Worm (Caenorhabditis elegans): Measurements from ENCODE around the gene R02F2.1.

Gene R02F2.1

DNA sequence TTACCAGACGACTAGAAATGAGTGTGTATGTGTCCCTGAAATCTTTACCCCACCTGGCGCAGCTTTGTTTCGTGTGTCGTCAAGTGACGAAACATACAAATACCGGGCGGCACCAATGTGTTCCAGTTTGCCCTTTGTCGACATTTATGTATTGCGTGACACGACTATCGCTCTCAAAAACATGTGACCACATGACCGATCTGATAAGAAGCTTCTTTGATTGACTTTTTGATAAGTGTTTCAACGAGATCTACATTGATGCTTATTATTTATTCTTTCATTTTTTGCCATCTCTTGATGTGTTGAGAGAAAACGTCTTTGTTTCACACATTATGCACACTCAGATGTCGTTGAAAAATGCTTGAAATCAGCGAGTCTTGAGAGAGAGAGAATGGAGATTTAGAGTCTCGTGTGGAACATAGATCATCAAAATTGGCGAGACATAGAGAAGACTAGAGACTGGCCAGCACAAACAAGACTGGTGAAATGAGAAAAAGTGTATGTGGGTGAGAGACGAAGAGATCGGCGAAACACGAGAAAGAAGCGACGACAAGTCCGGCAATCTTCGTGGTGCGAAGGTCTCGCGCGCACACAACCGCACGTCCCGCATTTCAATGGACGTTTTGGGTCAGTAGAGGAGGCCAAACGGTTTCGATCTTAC, 1.4 kb downstream of the R02F2.1 start (continued):
- peak; percentile 69 for TF ChIP-seq ama-1 (optimal IDR thresholded peaks at IDR 0.05)

DNA sequence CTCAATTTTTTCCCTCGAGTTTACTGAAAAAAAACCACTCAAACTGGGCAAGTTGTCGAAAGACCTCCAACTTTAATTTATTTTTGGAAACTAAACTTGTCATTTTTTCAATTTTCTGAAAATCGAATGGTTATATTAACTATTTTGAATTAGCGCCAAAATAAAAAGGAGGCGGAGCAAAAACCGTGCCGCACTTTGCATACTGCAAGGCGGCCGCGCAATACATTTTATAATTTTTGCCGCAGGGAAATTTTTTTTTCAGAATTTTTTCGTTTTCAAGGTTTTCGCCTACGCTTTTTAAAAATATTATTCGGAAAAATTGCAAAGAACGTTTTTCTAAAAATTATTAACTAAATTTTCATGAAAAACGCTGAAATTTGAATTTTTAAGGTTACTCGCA, 2.0 kb downstream of the R02F2.1 start:
- no peak for TF ChIP-seq mbf-1 (tag; optimal IDR thresholded peaks at IDR 0.05)
- no peak for TF ChIP-seq ZK546.5 (tag; optimal IDR thresholded peaks at IDR 0.05)
- no peak for TF ChIP-seq dmd-4 (tag; optimal IDR thresholded peaks at IDR 0.05)
- TF ChIP-seq mdl-1 (tag; optimal IDR thresholded peaks at IDR 0.05), result no peak
- TF ChIP-seq unc-55 (GFP tag; optimal IDR thresholded peaks at IDR 0.05), result no peak
- TF ChIP-seq crh-2 (tag; optimal IDR thresholded peaks at IDR 0.05), result no peak
- TF ChIP-seq C34F6.9 (tag; optimal IDR thresholded peaks at IDR 0.05), result no peak
- no peak for TF ChIP-seq sma-9 (GFP tag; optimal IDR thresholded peaks at IDR 0.05)
- no peak for TF ChIP-seq sma-9 (tag; optimal IDR thresholded peaks at IDR 0.05)
- TF ChIP-seq Y55F3AM.14 (GFP tag; optimal IDR thresholded peaks at IDR 0.05), result no peak
- TF ChIP-seq blmp-1 (tag; optimal IDR thresholded peaks at IDR 0.05; ENCODE audit: insufficient read depth), result no peak
- TF ChIP-seq nhr-25 (tag; optimal IDR thresholded peaks at IDR 0.05), result no peak
- TF ChIP-seq nhr-6 (tag; optimal IDR thresholded peaks at IDR 0.05), result no peak
- TF ChIP-seq mab-5 (tag; optimal IDR thresholded peaks at IDR 0.05), result no peak
- no peak for TF ChIP-seq gmeb-1 (tag; optimal IDR thresholded peaks at IDR 0.05)
- TF ChIP-seq alr-1 (tag; optimal IDR thresholded peaks at IDR 0.05), result no peak
- no peak for TF ChIP-seq nhr-10 (tag; optimal IDR thresholded peaks at IDR 0.05)
- TF ChIP-seq ama-1 (optimal IDR thresholded peaks at IDR 0.05), result no peak

DNA sequence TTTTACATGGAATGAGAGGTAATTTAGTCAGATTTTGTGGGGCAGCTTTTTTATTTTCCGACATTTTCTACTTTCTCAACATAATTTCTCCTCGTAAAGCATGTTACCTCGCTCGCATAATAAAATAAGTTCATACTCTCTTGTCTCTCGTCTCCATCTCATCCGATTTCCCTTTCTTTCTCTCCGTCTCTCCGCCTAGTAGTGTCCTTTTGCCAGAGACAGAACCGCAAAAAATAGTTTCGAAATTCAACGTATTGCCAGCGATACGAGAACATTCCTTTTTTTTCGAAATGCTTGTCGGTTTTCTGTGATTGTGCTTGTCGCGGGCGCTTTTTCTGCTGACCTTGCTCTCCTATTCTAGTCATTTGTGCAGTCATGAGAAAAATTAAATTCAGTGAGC, 2.5 kb downstream of the R02F2.1 start:
- TF ChIP-seq ama-1 (optimal IDR thresholded peaks at IDR 0.05) (peak; percentile 95), C34F6.9 (tag; optimal IDR thresholded peaks at IDR 0.05) (peak; percentile 96), zag-1 (tag; optimal IDR thresholded peaks at IDR 0.05) (no peak), sma-3 (GFP tag; optimal IDR thresholded peaks at IDR 0.05) (peak; percentile 6), nhr-10 (tag; optimal IDR thresholded peaks at IDR 0.05) (no peak), mab-5 (tag; optimal IDR thresholded peaks at IDR 0.05) (no peak), mdl-1 (tag; optimal IDR thresholded peaks at IDR 0.05) (no peak), gmeb-1 (tag; optimal IDR thresholded peaks at IDR 0.05) (peak; percentile 51), dmd-4 (tag; optimal IDR thresholded peaks at IDR 0.05) (no peak), ztf-1 (GFP tag; conservative IDR thresholded peaks at IDR 0.05) (no peak), ztf-11 (tag; optimal IDR thresholded peaks at IDR 0.05) (no peak), egl-27 (tag; optimal IDR thresholded peaks at IDR 0.05) (peak; percentile 3), Y55F3AM.14 (GFP tag; optimal IDR thresholded peaks at IDR 0.05) (peak; percentile 1), sem-4 (tag; optimal IDR thresholded peaks at IDR 0.05) (no peak), nhr-12 (tag; optimal IDR thresholded peaks at IDR 0.05) (no peak), fos-1 (tag; optimal IDR thresholded peaks at IDR 0.05) (peak; percentile 50), R02D3.7 (tag; optimal IDR thresholded peaks at IDR 0.05) (no peak), skn-1 (tag; optimal IDR thresholded peaks at IDR 0.05) (no peak), lin-13 (GFP tag; optimal IDR thresholded peaks at IDR 0.05) (no peak), sma-9 (GFP tag; optimal IDR thresholded peaks at IDR 0.05) (peak; percentile 80), sma-9 (tag; optimal IDR thresholded peaks at IDR 0.05) (no peak), nhr-25 (tag; optimal IDR thresholded peaks at IDR 0.05) (peak; percentile 18), peb-1 (tag; optimal IDR thresholded peaks at IDR 0.05) (no peak), unc-62 (GFP tag; optimal IDR thresholded peaks at IDR 0.05) (no peak), nhr-129 (tag; optimal IDR thresholded peaks at IDR 0.05) (peak; percentile 81), aly-2 (tag; optimal IDR thresholded peaks at IDR 0.05) (no peak), elt-1 (tag; optimal IDR thresholded peaks at IDR 0.05) (no peak), alr-1 (tag; optimal IDR thresholded peaks at IDR 0.05) (no peak), nhr-6 (tag; optimal IDR thresholded peaks at IDR 0.05) (peak; percentile 2), snpc-4 (tag; optimal IDR thresholded peaks at IDR 0.05) (peak; percentile 16), ceh-16 (tag; optimal IDR thresholded peaks at IDR 0.05) (peak; percentile 14), mbf-1 (tag; optimal IDR thresholded peaks at IDR 0.05) (no peak), blmp-1 (tag; optimal IDR thresholded peaks at IDR 0.05; ENCODE audit: insufficient read depth) (peak; percentile 50), unc-39 (tag; optimal IDR thresholded peaks at IDR 0.05) (no peak), nhr-77 (tag; optimal IDR thresholded peaks at IDR 0.05) (no peak), elt-3 (tag; optimal IDR thresholded peaks at IDR 0.05) (no peak), ZK546.5 (tag; optimal IDR thresholded peaks at IDR 0.05) (no peak), unc-55 (GFP tag; optimal IDR thresholded peaks at IDR 0.05) (peak; percentile 74), crh-2 (tag; optimal IDR thresholded peaks at IDR 0.05) (peak; percentile 79), nhr-11 (tag; optimal IDR thresholded peaks at IDR 0.05) (no peak), nhr-21 (tag; optimal IDR thresholded peaks at IDR 0.05) (peak; percentile 55), lin-39 (tag; optimal IDR thresholded peaks at IDR 0.05) (no peak), F13H6.1 (tag; optimal IDR thresholded peaks at IDR 0.05) (peak; percentile 30), nhr-23 (tag; optimal IDR thresholded peaks at IDR 0.05) (no peak), lin-11 (tag; optimal IDR thresholded peaks at IDR 0.05) (no peak), nhr-237 (tag; optimal IDR thresholded peaks at IDR 0.05) (no peak), ceh-82 (tag; optimal IDR thresholded peaks at IDR 0.05) (no peak), ztf-4 (tag; optimal IDR thresholded peaks at IDR 0.05) (peak; percentile 87)

Data from whole organism, L2 larva.